Fruit fly (Drosophila melanogaster) whole organism, pupa: ENCODE data around the gene CG34435.
A peak's percentile ranks its signal among the peaks of the same experiment; 100 is the strongest.

Experiments used
- CG10348 ChIP-seq: fragments of 200-800 bp; sonication (Bioruptor generic); IDR thresholded peaks from 2 replicates; pipeline ENCODE4 v1.3.6; 2022; ENCODE audit warnings: missing biosample characterization, missing genetic modification characterization
- CG12605 ChIP-seq: fragments of 200-800 bp; sonication (Bioruptor generic); IDR thresholded peaks from 2 replicates; pipeline ENCODE4 v1.3.6; 2022; ENCODE audit warnings: missing biosample characterization, missing genetic modification characterization
- CG13204 ChIP-seq: fragments of 200-800 bp; sonication (Bioruptor generic); optimal IDR thresholded peaks from 2 replicates; lab custom pipeline; 2018; ENCODE audit warnings: missing biosample characterization, mild to moderate bottlenecking, missing genetic modification characterization, moderate library complexity
- CG14655 ChIP-seq: fragments of 200-800 bp; sonication (Bioruptor generic); optimal IDR thresholded peaks from 3 replicates; lab custom pipeline; 2017; ENCODE audit warnings: mild to moderate bottlenecking, missing biosample characterization, missing genetic modification reagents, missing genetic modification characterization
- CG15710 ChIP-seq: fragments of 200-800 bp; sonication (Bioruptor generic); optimal IDR thresholded peaks from 2 replicates; lab custom pipeline; 2018; ENCODE audit warnings: missing biosample characterization, mild to moderate bottlenecking, missing genetic modification characterization, moderate library complexity
- CG17806 ChIP-seq: fragments of 200-800 bp; sonication (Bioruptor generic); optimal IDR thresholded peaks from 2 replicates; lab custom pipeline; 2018; ENCODE audit warnings: missing biosample characterization, mild to moderate bottlenecking, missing genetic modification characterization, moderate library complexity
- CG32121 ChIP-seq: fragments of 200-800 bp; sonication (Bioruptor generic); IDR thresholded peaks from 2 replicates; pipeline ENCODE4 v1.3.6; 2022; ENCODE audit warnings: missing biosample characterization, missing genetic modification characterization
- CG34367 ChIP-seq: fragments of 200-800 bp; sonication (Bioruptor generic); optimal IDR thresholded peaks from 2 replicates; lab custom pipeline; 2018; ENCODE audit warnings: missing biosample characterization, mild to moderate bottlenecking, missing genetic modification characterization
- CG4496 ChIP-seq: fragments of 200-800 bp; sonication (Bioruptor generic); IDR thresholded peaks from 3 replicates; pipeline ENCODE4 v1.3.6; 2022; ENCODE audit warnings: missing biosample characterization, missing genetic modification characterization
- CG8159 ChIP-seq: fragments of 200-800 bp; sonication (Bioruptor generic); optimal IDR thresholded peaks from 3 replicates; lab custom pipeline; 2018; ENCODE audit warnings: missing biosample characterization, mild to moderate bottlenecking, missing genetic modification characterization, moderate library complexity
- CG8301 ChIP-seq: fragments of 200-800 bp; sonication (Bioruptor generic); optimal IDR thresholded peaks from 2 replicates; lab custom pipeline; 2018; ENCODE audit warnings: missing biosample characterization, mild to moderate bottlenecking, missing genetic modification characterization
- CG9948 ChIP-seq: fragments of 200-800 bp; sonication (Bioruptor generic); optimal IDR thresholded peaks from 2 replicates; lab custom pipeline; 2018; ENCODE audit warnings: missing biosample characterization, mild to moderate bottlenecking, missing genetic modification characterization, moderate library complexity
- D1 ChIP-seq: fragments of 200-800 bp; sonication (Bioruptor generic); optimal IDR thresholded peaks from 2 replicates; lab custom pipeline; 2018; ENCODE audit warnings: missing biosample characterization, mild to moderate bottlenecking, missing genetic modification characterization, moderate library complexity
- EcR ChIP-seq: fragments of 200-800 bp; sonication (Bioruptor generic); optimal IDR thresholded peaks from 3 replicates; lab custom pipeline; 2019; ENCODE audit warnings: missing biosample characterization, missing genetic modification characterization, mild to moderate bottlenecking, moderate library complexity, missing genetic modification reagents
- Ets98B ChIP-seq: fragments of 200-800 bp; sonication (Bioruptor generic); IDR thresholded peaks from 2 replicates; pipeline ENCODE4 v1.3.6; 2022; ENCODE audit warnings: missing biosample characterization, missing genetic modification characterization
- Pif1A ChIP-seq: fragments of 200-800 bp; sonication (Bioruptor generic); optimal IDR thresholded peaks from 3 replicates; lab custom pipeline; 2016; ENCODE audit warnings: missing biosample characterization, missing genetic modification characterization
- Pif1B ChIP-seq: fragments of 200-800 bp; sonication (Bioruptor generic); optimal IDR thresholded peaks from 3 replicates; lab custom pipeline; 2016; ENCODE audit warnings: missing biosample characterization, missing genetic modification characterization
- Snoo ChIP-seq: fragments of 200-800 bp; sonication (Bioruptor generic); optimal IDR thresholded peaks from 3 replicates; lab custom pipeline; 2017; ENCODE audit warnings: missing biosample characterization, mild to moderate bottlenecking, missing genetic modification characterization, inconsistent platforms
- fd96Ca ChIP-seq: fragments of 200-800 bp; sonication (Bioruptor generic); IDR thresholded peaks from 3 replicates; pipeline ENCODE4 v1.3.6; 2022; ENCODE audit warnings: missing biosample characterization, missing genetic modification characterization
- gl ChIP-seq: fragments of 200-800 bp; sonication (Bioruptor generic); optimal IDR thresholded peaks from 2 replicates; lab custom pipeline; 2018; ENCODE audit warnings: missing biosample characterization, mild to moderate bottlenecking, missing genetic modification characterization
- rn ChIP-seq: fragments of 200-800 bp; sonication (Bioruptor generic); IDR thresholded peaks from 2 replicates; pipeline ENCODE4 v1.3.6; 2022; ENCODE audit warnings: missing biosample characterization, missing genetic modification characterization

CG34435 gene

DNA sequence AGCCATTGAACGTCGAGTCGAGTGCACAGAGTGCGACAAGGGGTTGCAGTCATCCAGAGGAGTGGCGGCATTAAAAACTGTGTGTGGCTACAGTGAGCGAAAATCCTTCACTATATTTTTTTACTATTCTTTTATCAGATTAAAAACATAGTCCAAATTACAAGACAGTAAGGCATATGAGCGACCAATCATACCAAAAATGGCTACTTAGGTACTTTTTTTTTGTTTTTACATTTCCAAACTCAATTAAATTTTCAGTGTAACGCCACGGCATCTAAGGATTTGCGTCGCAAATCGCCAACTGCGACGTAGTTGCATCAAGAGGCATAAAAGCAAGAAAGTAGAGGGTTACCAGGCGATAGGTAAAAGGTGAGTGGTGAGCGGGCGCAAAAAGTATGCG is 24.8 kb upstream of the CG34435 start:
- TF ChIP-seq CG34367 (peak; percentile 46), CG14655 (GFP tag; lab: Kevin White, UChicago) (peak; percentile 17), Pif1B (no peak), gl (no peak), CG10348 (no peak), D1 (tag; lab: Kevin White, UChicago) (no peak), Snoo (peak; percentile 21), CG12605 (GFP tag; lab: Robert Waterston, UW) (no peak), CG9948 (tag; lab: Kevin White, UChicago) (peak; percentile 39), rn (GFP tag; lab: Robert Waterston, UW) (no peak), CG15710 (tag; lab: Kevin White, UChicago) (peak; percentile 31), CG32121 (GFP tag; lab: Robert Waterston, UW) (no peak), CG8301 (peak; percentile 15), CG4496 (GFP tag; lab: Robert Waterston, UW) (peak; percentile 56; the same call in 1 of the 3 replicates), Ets98B (GFP tag; lab: Robert Waterston, UW) (no peak), CG13204 (GFP tag; lab: Kevin White, UChicago) (no peak), EcR (no peak), CG8159 (tag; lab: Kevin White, UChicago) (peak; percentile 55), Pif1A (GFP tag; lab: Kevin White, UChicago) (peak; percentile 33), CG17806 (tag; lab: Kevin White, UChicago) (peak; percentile 45), fd96Ca (GFP tag; lab: Robert Waterston, UW) (peak; percentile 19; the same call in 1 of the 3 replicates)

- TF ChIP-seq CG9948 (tag; lab: Kevin White, UChicago) (no peak), D1 (tag; lab: Kevin White, UChicago) (no peak), Pif1A (GFP tag; lab: Kevin White, UChicago) (no peak), rn (GFP tag; lab: Robert Waterston, UW) (no peak), CG15710 (tag; lab: Kevin White, UChicago) (peak; percentile 40), fd96Ca (GFP tag; lab: Robert Waterston, UW) (peak; percentile 70), CG8159 (tag; lab: Kevin White, UChicago) (peak; percentile 30), Snoo (no peak), CG4496 (GFP tag; lab: Robert Waterston, UW) (peak; percentile 84), Pif1B (peak; percentile 26), CG32121 (GFP tag; lab: Robert Waterston, UW) (peak; percentile 34; the same call in 1 of the 2 replicates), CG10348 (no peak), CG12605 (GFP tag; lab: Robert Waterston, UW) (peak; percentile 32; the same call in 1 of the 2 replicates), gl (no peak), CG17806 (tag; lab: Kevin White, UChicago) (no peak), CG13204 (GFP tag; lab: Kevin White, UChicago) (no peak), CG34367 (peak; percentile 15), CG14655 (GFP tag; lab: Kevin White, UChicago) (peak; percentile 36), CG8301 (peak; percentile 25), Ets98B (GFP tag; lab: Robert Waterston, UW) (peak; percentile 59), EcR (no peak)
These were observed 24.3 kb upstream of the CG34435 start for dm6 chrX:5638588-5638987.

dm6 chrX:5637543-5637942 is 23.3 kb upstream of the CG34435 start:
- TF ChIP-seq Snoo (no peak), CG8301 (no peak), EcR (no peak), CG34367 (no peak), Pif1A (GFP tag; lab: Kevin White, UChicago) (no peak), rn (GFP tag; lab: Robert Waterston, UW) (no peak), CG13204 (GFP tag; lab: Kevin White, UChicago) (no peak), gl (no peak), CG4496 (GFP tag; lab: Robert Waterston, UW) (no peak), Ets98B (GFP tag; lab: Robert Waterston, UW) (no peak), Pif1B (no peak), CG17806 (tag; lab: Kevin White, UChicago) (no peak), CG32121 (GFP tag; lab: Robert Waterston, UW) (no peak), CG8159 (tag; lab: Kevin White, UChicago) (no peak), CG14655 (GFP tag; lab: Kevin White, UChicago) (no peak)

- TF ChIP-seq CG8159 (tag; lab: Kevin White, UChicago) (no peak), EcR (no peak), CG10348 (no peak), Pif1B (no peak), CG9948 (tag; lab: Kevin White, UChicago) (no peak), CG13204 (GFP tag; lab: Kevin White, UChicago) (no peak), CG17806 (tag; lab: Kevin White, UChicago) (no peak), D1 (tag; lab: Kevin White, UChicago) (no peak), fd96Ca (GFP tag; lab: Robert Waterston, UW) (no peak), Ets98B (GFP tag; lab: Robert Waterston, UW) (no peak), gl (no peak), rn (GFP tag; lab: Robert Waterston, UW) (no peak), CG12605 (GFP tag; lab: Robert Waterston, UW) (no peak), CG15710 (tag; lab: Kevin White, UChicago) (no peak)
- TF ChIP-seq, all 21 proteins: peak for 0
These were observed 22.3 kb upstream of the CG34435 start for dm6 chrX:5636529-5637099.

DNA sequence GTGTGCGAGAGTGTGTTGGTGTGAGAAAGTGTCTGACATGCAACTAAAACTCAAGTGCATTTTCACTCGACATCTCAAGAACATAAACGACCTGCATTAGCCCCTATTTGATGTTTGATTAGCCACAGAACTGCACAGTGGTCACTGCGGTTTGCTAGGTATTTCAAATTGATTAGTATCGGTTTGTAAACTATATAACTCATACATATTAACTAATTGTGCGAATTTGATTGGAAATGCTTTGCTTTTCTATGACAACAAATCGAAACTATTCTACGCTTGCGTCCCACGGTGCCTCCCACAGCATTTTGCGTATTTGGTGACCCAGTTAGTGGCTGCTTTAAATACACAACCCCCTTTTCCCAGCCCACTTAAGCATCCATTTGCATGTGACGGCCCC is 20.4 kb upstream of the CG34435 start:
- TF ChIP-seq CG8301 (no peak), CG15710 (tag; lab: Kevin White, UChicago) (no peak), CG4496 (GFP tag; lab: Robert Waterston, UW) (0 out of 3 replicates have a peak, but pooled peaks have one; percentile 48), CG32121 (GFP tag; lab: Robert Waterston, UW) (peak; percentile 50; the same call in 1 of the 2 replicates), fd96Ca (GFP tag; lab: Robert Waterston, UW) (peak; percentile 68), Ets98B (GFP tag; lab: Robert Waterston, UW) (peak; percentile 40)
